Worm (Caenorhabditis elegans) whole organism, L4 larva: ENCODE measurements around the gene C23H3.9.
A peak's percentile ranks its signal among the peaks of the same experiment; 100 is the strongest.

Experiments
- D1046.2 ChIP-seq: fragments of 200-800 bp; sonication (Bioruptor generic); IDR thresholded peaks from 2 replicates; pipeline ENCODE4 v1.3.6; 2022; ENCODE audit warnings: missing genetic modification characterization, missing compliant biosample characterization
- F26F4.8 ChIP-seq: fragments of 200-800 bp; sonication (Bioruptor generic); conservative IDR thresholded peaks from 2 replicates; pipeline ENCODE4 v1.3.6; 2022; ENCODE audit warnings: missing genetic modification characterization, missing compliant biosample characterization
- F44E2.7 ChIP-seq: fragments of 200-800 bp; sonication (Bioruptor generic); IDR thresholded peaks from 2 replicates; pipeline ENCODE4 v2.1.2; 2022; ENCODE audit warnings: missing genetic modification characterization, missing compliant biosample characterization
- Y48G9A.11 ChIP-seq: fragments of 200-800 bp; sonication (Bioruptor generic); IDR thresholded peaks from 2 replicates; pipeline ENCODE4 v1.3.6; 2022; ENCODE audit warnings: missing genetic modification reagents, missing genetic modification characterization, missing compliant biosample characterization
- Y5F2A.4 ChIP-seq: fragments of 200-800 bp; sonication (Bioruptor generic); optimal IDR thresholded peaks from 2 replicates; lab custom pipeline; 2018; ENCODE audit warnings: mild to moderate bottlenecking, missing genetic modification characterization, missing compliant biosample characterization
- Y75B8A.6 ChIP-seq: fragments of 200-800 bp; sonication (Bioruptor generic); IDR thresholded peaks from 2 replicates; pipeline ENCODE4 v1.3.6; 2022; ENCODE audit warnings: missing genetic modification reagents, missing genetic modification characterization, missing compliant biosample characterization
- ZK337.2 ChIP-seq: fragments of 200-800 bp; sonication (Bioruptor generic); IDR thresholded peaks from 2 replicates; pipeline ENCODE4 v1.3.6; 2022; ENCODE audit warnings: missing genetic modification reagents, missing genetic modification characterization, missing compliant biosample characterization
- aly-2 ChIP-seq: sonication (generic microtip); optimal IDR thresholded peaks from 2 replicates; lab custom pipeline; 2018; ENCODE audit warnings: missing biosample characterization, missing genetic modification characterization
- arid-1 ChIP-seq: fragments of 200-800 bp; sonication (Bioruptor generic); conservative IDR thresholded peaks from 2 replicates; pipeline ENCODE4 v1.3.6; 2022; ENCODE audit warnings: missing genetic modification reagents, missing genetic modification characterization, missing compliant biosample characterization
- attf-4 ChIP-seq: sonication (generic microtip); optimal IDR thresholded peaks from 3 replicates; lab custom pipeline; 2017; ENCODE audit warnings: missing biosample characterization, missing genetic modification characterization
- ceh-28 ChIP-seq: fragments of 150-350 bp; optimal IDR thresholded peaks from 2 replicates; lab custom pipeline; 2014; ENCODE audit warnings: missing biosample characterization, missing genetic modification reagents, missing genetic modification characterization
- ceh-62 ChIP-seq: sonication (generic microtip); optimal IDR thresholded peaks from 2 replicates; lab custom pipeline; 2017; ENCODE audit warnings: missing biosample characterization, missing genetic modification characterization
- cey-2 ChIP-seq: sonication (generic microtip); optimal IDR thresholded peaks from 3 replicates; lab custom pipeline; 2017; ENCODE audit warnings: missing genetic modification characterization, mild to moderate bottlenecking, missing compliant biosample characterization, antibody characterized with exemption, borderline replicate concordance; ENCODE audit not compliant: insufficient read depth
- ctbp-1 ChIP-seq: fragments of 200-800 bp; sonication (Bioruptor generic); IDR thresholded peaks from 2 replicates; pipeline ENCODE4 v1.3.6; 2022; ENCODE audit warnings: missing genetic modification reagents, missing genetic modification characterization, missing compliant biosample characterization
- daf-16 ChIP-seq, 3 experiments: sonication (generic microtip); optimal IDR thresholded peaks; 2 replicates each; lab custom pipeline; 2016 to 2017; ENCODE audit warnings: missing genetic modification characterization in 3 of 3, missing genetic modification reagents in 3 of 3, mild to moderate bottlenecking in 2 of 3, missing compliant biosample characterization in 2 of 3, missing biosample characterization in 1 of 3, moderate library complexity in 1 of 3
- daf-19 ChIP-seq: fragments of 200-800 bp; sonication (Bioruptor generic); conservative IDR thresholded peaks from 2 replicates; pipeline ENCODE4 v1.3.6; 2022; ENCODE audit warnings: missing genetic modification characterization, missing compliant biosample characterization
- daf-8 ChIP-seq: fragments of 200-800 bp; sonication (Bioruptor generic); IDR thresholded peaks from 2 replicates; pipeline ENCODE4 v1.3.6; 2022; ENCODE audit warnings: missing genetic modification characterization, missing compliant biosample characterization
- dmd-6 ChIP-seq: fragments of 200-800 bp; sonication (Bioruptor generic); IDR thresholded peaks from 2 replicates; pipeline ENCODE4 v1.3.6; 2022; ENCODE audit warnings: missing genetic modification reagents, missing genetic modification characterization, missing compliant biosample characterization
- dmd-8 ChIP-seq: fragments of 200-800 bp; sonication (Bioruptor generic); IDR thresholded peaks from 2 replicates; pipeline ENCODE4 v1.3.6; 2022; ENCODE audit warnings: missing genetic modification characterization, missing compliant biosample characterization
- dmd-9 ChIP-seq: fragments of 200-800 bp; sonication (Bioruptor generic); IDR thresholded peaks from 2 replicates; pipeline ENCODE4 v1.3.6; 2022; ENCODE audit warnings: missing genetic modification reagents, missing genetic modification characterization, missing compliant biosample characterization
- duxl-1 ChIP-seq: sonication (generic microtip); optimal IDR thresholded peaks from 2 replicates; lab custom pipeline; 2016; ENCODE audit warnings: mild to moderate bottlenecking, missing genetic modification characterization, moderate library complexity, missing compliant biosample characterization; ENCODE audit not compliant: poor library complexity
- egl-27 ChIP-seq: sonication (generic microtip); optimal IDR thresholded peaks from 3 replicates; lab custom pipeline; 2017; ENCODE audit warnings: missing biosample characterization, missing genetic modification reagents, missing genetic modification characterization
- fkh-10 ChIP-seq: fragments of 150-350 bp; optimal IDR thresholded peaks from 2 replicates; lab custom pipeline; 2014; ENCODE audit warnings: missing biosample characterization, missing genetic modification reagents, missing genetic modification characterization
- hif-1 ChIP-seq, 2 experiments: sonication (generic microtip); optimal IDR thresholded peaks; 2 replicates each; lab custom pipeline; 2016 to 2017; ENCODE audit warnings: missing compliant biosample characterization in 2 of 2, missing genetic modification characterization in 2 of 2, missing genetic modification reagents in 2 of 2, missing genotype in 2 of 2, mild to moderate bottlenecking in 1 of 2
- hlh-11 ChIP-seq: fragments of 200-800 bp; sonication (Bioruptor generic); optimal IDR thresholded peaks from 2 replicates; lab custom pipeline; 2018; ENCODE audit warnings: mild to moderate bottlenecking, missing genetic modification characterization, missing compliant biosample characterization
- hmg-1.1 ChIP-seq: fragments of 200-800 bp; sonication (Bioruptor generic); IDR thresholded peaks from 2 replicates; pipeline ENCODE4 v1.3.6; 2022; ENCODE audit warnings: missing genetic modification reagents, missing genetic modification characterization, missing compliant biosample characterization
- jun-1 ChIP-seq: fragments of 150-350 bp; optimal IDR thresholded peaks from 2 replicates; lab custom pipeline; 2014; ENCODE audit warnings: missing biosample characterization, missing genetic modification reagents, missing genetic modification characterization
- lim-7 ChIP-seq: fragments of 200-800 bp; sonication (Bioruptor generic); IDR thresholded peaks from 2 replicates; pipeline ENCODE4 v1.3.6; 2022; ENCODE audit warnings: missing genetic modification characterization, missing compliant biosample characterization
- lin-13 ChIP-seq: fragments of 150-350 bp; optimal IDR thresholded peaks from 2 replicates; lab custom pipeline; 2014; ENCODE audit warnings: missing biosample characterization, missing genetic modification reagents, missing genetic modification characterization
- lin-15B ChIP-seq: fragments of 150-350 bp; sonication (generic microtip); optimal IDR thresholded peaks from 3 replicates; lab custom pipeline; 2014; ENCODE audit warnings: missing biosample characterization, missing genetic modification characterization
- lin-29 ChIP-seq: fragments of 200-800 bp; sonication (Bioruptor generic); IDR thresholded peaks from 2 replicates; pipeline ENCODE4 v1.3.6; 2022; ENCODE audit warnings: missing genetic modification reagents, missing genetic modification characterization, missing compliant biosample characterization
- lin-39 ChIP-seq: fragments of 150-350 bp; optimal IDR thresholded peaks from 2 replicates; lab custom pipeline; 2014; ENCODE audit warnings: missing biosample characterization, missing genetic modification reagents, missing genetic modification characterization
- madf-5 ChIP-seq, 2 experiments: fragments of 200-800 bp; sonication (Bioruptor generic); IDR thresholded peaks; 2 replicates each; pipeline ENCODE4 v1.3.6; 2022; ENCODE audit warnings: missing compliant biosample characterization in 2 of 2, missing genetic modification characterization in 2 of 2
- madf-9 ChIP-seq: fragments of 200-800 bp; sonication (Bioruptor generic); conservative IDR thresholded peaks from 2 replicates; pipeline ENCODE4 v1.3.6; 2022; ENCODE audit warnings: missing genetic modification reagents, missing genetic modification characterization, missing compliant biosample characterization
- mxl-2 ChIP-seq: fragments of 200-800 bp; sonication (Bioruptor generic); conservative IDR thresholded peaks from 2 replicates; pipeline ENCODE4 v1.3.6; 2022; ENCODE audit warnings: missing genetic modification reagents, missing genetic modification characterization, missing compliant biosample characterization
- nhr-102 ChIP-seq: sonication (generic microtip); optimal IDR thresholded peaks from 2 replicates; lab custom pipeline; 2016; ENCODE audit warnings: mild to moderate bottlenecking, missing genetic modification characterization, moderate library complexity, missing compliant biosample characterization
- nhr-11 ChIP-seq: fragments of 150-350 bp; optimal IDR thresholded peaks from 2 replicates; lab custom pipeline; 2014; ENCODE audit warnings: missing biosample characterization, missing genetic modification characterization
- nhr-111 ChIP-seq: fragments of 200-800 bp; sonication (Bioruptor generic); optimal IDR thresholded peaks from 2 replicates; lab custom pipeline; 2018; ENCODE audit warnings: mild to moderate bottlenecking, missing genetic modification characterization, missing compliant biosample characterization
- nhr-237 ChIP-seq: sonication (generic microtip); optimal IDR thresholded peaks from 2 replicates; lab custom pipeline; 2017; ENCODE audit warnings: missing biosample characterization, missing genetic modification characterization
- nhr-6 ChIP-seq: fragments of 150-350 bp; optimal IDR thresholded peaks from 2 replicates; lab custom pipeline; 2014; ENCODE audit warnings: missing biosample characterization, missing genetic modification characterization
- nhr-77 ChIP-seq: fragments of 150-350 bp; optimal IDR thresholded peaks from 2 replicates; lab custom pipeline; 2014; ENCODE audit warnings: missing biosample characterization, missing genetic modification characterization
- pha-4 ChIP-seq, 2 experiments: fragments of 150-350 bp in 1 of 2; fragments of 200-800 bp in 1 of 2; sonication (Bioruptor generic) in 1 of 2; IDR thresholded peaks in 1 of 2; optimal IDR thresholded peaks in 1 of 2; 2 replicates each; pipeline versions ENCODE4 v1.3.6 to Lab custom; 2014 to 2022; ENCODE audit warnings: missing genetic modification characterization in 2 of 2, missing genetic modification reagents in 2 of 2, missing biosample characterization in 1 of 2, missing compliant biosample characterization in 1 of 2
- pqm-1 ChIP-seq: sonication (generic microtip); optimal IDR thresholded peaks from 2 replicates; lab custom pipeline; 2017; ENCODE audit warnings: missing biosample characterization, missing genetic modification characterization
- rbr-2 ChIP-seq: sonication (generic microtip); optimal IDR thresholded peaks from 2 replicates; lab custom pipeline; 2016; ENCODE audit warnings: missing genotype, missing genetic modification characterization, missing compliant biosample characterization
- saeg-2 ChIP-seq: fragments of 200-800 bp; sonication (Bioruptor generic); IDR thresholded peaks from 2 replicates; pipeline ENCODE4 v1.3.6; 2022; ENCODE audit warnings: missing genetic modification reagents, missing genetic modification characterization, missing compliant biosample characterization
- sdz-12 ChIP-seq: fragments of 200-800 bp; sonication (Bioruptor generic); optimal IDR thresholded peaks from 2 replicates; lab custom pipeline; 2018; ENCODE audit warnings: mild to moderate bottlenecking, missing genetic modification characterization, missing compliant biosample characterization
- set-16 ChIP-seq: fragments of 200-800 bp; sonication (Bioruptor generic); IDR thresholded peaks from 2 replicates; pipeline ENCODE4 v1.3.6; 2022; ENCODE audit warnings: missing genetic modification reagents, missing genetic modification characterization, missing compliant biosample characterization
- tra-1 ChIP-seq: fragments of 200-800 bp; sonication (Bioruptor generic); IDR thresholded peaks from 2 replicates; pipeline ENCODE4 v1.3.6; 2022; ENCODE audit warnings: missing genetic modification reagents, missing genetic modification characterization, missing compliant biosample characterization
- zfp-3 ChIP-seq: fragments of 200-800 bp; sonication (Bioruptor generic); conservative IDR thresholded peaks from 2 replicates; pipeline ENCODE4 v1.3.6; 2022; ENCODE audit warnings: missing genetic modification reagents, missing genetic modification characterization, missing compliant biosample characterization
- ztf-11 ChIP-seq: fragments of 150-350 bp; optimal IDR thresholded peaks from 2 replicates; lab custom pipeline; 2014; ENCODE audit warnings: missing biosample characterization, missing genetic modification characterization
- ztf-7 ChIP-seq: fragments of 150-350 bp; optimal IDR thresholded peaks from 2 replicates; lab custom pipeline; 2014; ENCODE audit warnings: missing biosample characterization, missing genetic modification characterization

C23H3.9 gene

ce11 chrII:66322-66721 is 12.7 kb downstream of the C23H3.9 start (continued):
- TF ChIP-seq hif-1 (tag; optimal IDR thresholded peaks at IDR 0.05; lab: Kevin White, UChicago) (no peak), D1046.2 (GFP tag; lab: Robert Waterston, UW) (no peak), ceh-28 (tag; lab: Kevin White, UChicago) (no peak), lin-13 (GFP tag; lab: Kevin White, UChicago) (no peak), daf-19 (GFP tag; lab: Robert Waterston, UW) (no peak), hmg-1.1 (GFP tag; lab: Robert Waterston, UW) (peak; percentile 29; the same call in 1 of the 2 replicates), nhr-102 (tag; lab: Kevin White, UChicago) (no peak), lin-39 (tag; lab: Kevin White, UChicago) (no peak), dmd-6 (GFP tag; lab: Robert Waterston, UW) (no peak), zfp-3 (GFP tag; lab: Robert Waterston, UW) (no peak), Y75B8A.6 (GFP tag; lab: Robert Waterston, UW) (no peak), fkh-10 (GFP tag; lab: Kevin White, UChicago) (no peak), jun-1 (tag; lab: Kevin White, UChicago) (no peak), ZK337.2 (GFP tag; lab: Robert Waterston, UW) (no peak), nhr-6 (tag; lab: Kevin White, UChicago) (peak; percentile 17), madf-5 (GFP tag; IDR thresholded peaks at IDR 0.05; lab: Robert Waterston, UW) (no peak), attf-4 (tag; lab: Kevin White, UChicago) (no peak), F44E2.7 (GFP tag; lab: Robert Waterston, UW) (no peak), egl-27 (tag; lab: Kevin White, UChicago) (no peak), madf-9 (GFP tag; lab: Robert Waterston, UW) (peak; percentile 71), nhr-77 (tag; lab: Kevin White, UChicago) (no peak), Y48G9A.11 (no peak), sdz-12 (GFP tag; lab: Kevin White, UChicago) (no peak), pqm-1 (tag; lab: Kevin White, UChicago) (no peak), ztf-7 (tag; lab: Kevin White, UChicago) (no peak), ctbp-1 (no peak), rbr-2 (tag; lab: Kevin White, UChicago) (peak; percentile 28), dmd-9 (no peak), tra-1 (GFP tag; lab: Robert Waterston, UW) (no peak), saeg-2 (no peak), aly-2 (tag; lab: Kevin White, UChicago) (no peak), nhr-111 (GFP tag; lab: Kevin White, UChicago) (no peak), arid-1 (GFP tag; lab: Robert Waterston, UW) (0 out of 2 replicates have a peak, but pooled peaks have one; percentile 21), daf-8 (no peak), daf-16 (GFP tag; optimal IDR thresholded peaks at IDR 0.05; lab: Kevin White, UChicago) (no peak), daf-16 (tag; optimal IDR thresholded peaks at IDR 0.05; lab: Kevin White, UChicago) (peak; percentile 19), dmd-8 (no peak), cey-2 (no peak), lin-29 (GFP tag; lab: Robert Waterston, UW) (no peak), pha-4 (GFP tag; IDR thresholded peaks at IDR 0.05; lab: Robert Waterston, UW) (no peak), pha-4 (tag; optimal IDR thresholded peaks at IDR 0.05; lab: Kevin White, UChicago) (no peak), duxl-1 (tag; lab: Kevin White, UChicago) (no peak), ceh-62 (tag; lab: Kevin White, UChicago) (no peak), mxl-2 (no peak), hlh-11 (peak; percentile 82), set-16 (GFP tag; lab: Robert Waterston, UW) (no peak), F26F4.8 (GFP tag; lab: Robert Waterston, UW) (no peak), lim-7 (no peak), Y5F2A.4 (GFP tag; lab: Kevin White, UChicago) (no peak), ztf-11 (tag; lab: Kevin White, UChicago) (no peak), nhr-237 (tag; lab: Kevin White, UChicago) (no peak), nhr-11 (tag; lab: Kevin White, UChicago) (peak; percentile 2), lin-15B (tag; lab: Kevin White, UChicago) (no peak)
